Fruit fly (Drosophila melanogaster) whole organism, pupa: ENCODE measurements around the gene CG14205.

Experiments
- Ets98B ChIP-seq: fragments of 200-800 bp; sonication (Bioruptor generic); IDR thresholded peaks from 2 replicates; pipeline ENCODE4 v1.3.6; 2022; ENCODE audit warnings: missing biosample characterization, missing genetic modification characterization
- Pif1B ChIP-seq: fragments of 200-800 bp; sonication (Bioruptor generic); optimal IDR thresholded peaks from 3 replicates; lab custom pipeline; 2016; ENCODE audit warnings: missing biosample characterization, missing genetic modification characterization

DNA sequence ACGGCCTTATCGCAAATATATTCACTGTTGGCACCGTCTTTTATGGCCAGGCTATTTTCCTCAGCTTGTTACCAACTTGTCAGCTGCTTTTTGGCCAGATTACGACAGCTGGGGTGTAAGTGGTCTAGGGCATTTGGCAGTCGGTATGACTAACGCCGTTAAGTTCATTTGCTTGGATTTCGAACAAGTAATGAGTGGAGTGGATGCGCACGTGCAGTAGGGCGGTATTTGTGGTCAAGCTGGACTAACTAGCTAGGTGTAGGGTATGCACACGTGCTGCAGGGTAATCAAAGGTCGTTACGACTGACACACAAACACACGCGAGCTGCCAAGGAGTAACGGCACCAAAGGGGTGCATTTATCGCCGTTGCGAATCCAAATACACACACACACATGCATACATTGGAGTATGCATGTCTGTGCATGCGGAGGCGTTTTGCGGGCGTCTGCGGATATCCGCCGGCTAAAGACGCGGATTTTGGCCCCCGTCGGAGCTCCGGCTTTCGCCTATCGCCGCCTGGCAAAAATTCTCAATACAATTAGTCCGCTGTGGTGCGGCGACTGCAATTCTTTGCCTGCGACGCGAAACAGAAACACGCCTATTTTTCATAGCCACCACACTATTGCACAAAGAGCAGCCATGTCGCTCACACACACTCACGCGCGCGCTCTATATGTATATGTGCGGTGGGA lies 14.3 kb upstream of the CG14205 start:
- TF ChIP-seq Ets98B (no peak), Pif1B (GFP tag; lab: Kevin White, UChicago) (no peak)
